Worm (Caenorhabditis elegans) whole organism, young adult: ENCODE measurements around the gene cks-1.

Experiments
- B0035.1 ChIP-seq: sonication (generic microtip); optimal IDR thresholded peaks from 2 replicates; lab custom pipeline; 2016; ENCODE audit warnings: missing genetic modification characterization, mild to moderate bottlenecking, missing compliant biosample characterization, missing genotype, missing genetic modification reagents
- B0336.3 ChIP-seq: fragments of 200-800 bp; sonication (Bioruptor generic); IDR thresholded peaks from 2 replicates; pipeline ENCODE4 v1.3.6; 2022; ENCODE audit warnings: missing genetic modification characterization, missing compliant biosample characterization
- C06A6.2 ChIP-seq: fragments of 200-800 bp; sonication (Bioruptor generic); conservative IDR thresholded peaks from 2 replicates; pipeline ENCODE4 v1.3.6; 2022; ENCODE audit warnings: missing genetic modification characterization, missing compliant biosample characterization
- C17E4.6 ChIP-seq: fragments of 200-800 bp; sonication (Bioruptor generic); IDR thresholded peaks from 2 replicates; pipeline ENCODE4 v1.3.6; 2022; ENCODE audit warnings: missing genetic modification reagents, missing genetic modification characterization, missing compliant biosample characterization
- D2030.7 ChIP-seq: fragments of 200-800 bp; sonication (Bioruptor generic); IDR thresholded peaks from 2 replicates; pipeline ENCODE4 v1.3.6; 2022; ENCODE audit warnings: missing genetic modification reagents, missing genetic modification characterization, missing compliant biosample characterization
- F49E8.2 ChIP-seq: sonication (generic microtip); optimal IDR thresholded peaks from 3 replicates; lab custom pipeline; 2017; ENCODE audit warnings: missing genetic modification characterization, mild to moderate bottlenecking, missing compliant biosample characterization, antibody characterized with exemption, moderate library complexity; ENCODE audit not compliant: insufficient read depth
- F55B11.4 ChIP-seq: sonication (generic microtip); optimal IDR thresholded peaks from 2 replicates; lab custom pipeline; 2016; ENCODE audit warnings: missing compliant biosample characterization, missing genetic modification characterization, borderline replicate concordance; ENCODE audit not compliant: insufficient read depth
- Y53G8AR.9 ChIP-seq: fragments of 200-800 bp; sonication (Bioruptor generic); conservative IDR thresholded peaks from 2 replicates; pipeline ENCODE4 v1.3.6; 2022; ENCODE audit warnings: missing genetic modification reagents, missing genetic modification characterization, missing compliant biosample characterization
- Y79H2A.3 ChIP-seq: fragments of 200-800 bp; sonication (Bioruptor generic); conservative IDR thresholded peaks from 2 replicates; pipeline ENCODE4 v1.3.6; 2022; ENCODE audit warnings: missing genetic modification reagents, missing genetic modification characterization, missing compliant biosample characterization
- Y95B8A.8 ChIP-seq: fragments of 200-800 bp; sonication (Bioruptor generic); IDR thresholded peaks from 2 replicates; pipeline ENCODE4 v1.3.6; 2022; ENCODE audit warnings: missing genetic modification reagents, missing genetic modification characterization, missing compliant biosample characterization
- akir-1 ChIP-seq: fragments of 200-800 bp; sonication (Bioruptor generic); optimal IDR thresholded peaks from 2 replicates; lab custom pipeline; 2018; ENCODE audit warnings: mild to moderate bottlenecking, missing genetic modification characterization, moderate library complexity, missing compliant biosample characterization
- aptf-2 ChIP-seq: fragments of 200-800 bp; sonication (Bioruptor generic); conservative IDR thresholded peaks from 2 replicates; pipeline ENCODE4 v1.3.6; 2022; ENCODE audit warnings: missing genetic modification reagents, missing genetic modification characterization, missing compliant biosample characterization
- atf-7 ChIP-seq: sonication (generic microtip); optimal IDR thresholded peaks from 2 replicates; lab custom pipeline; 2017; ENCODE audit warnings: mild to moderate bottlenecking, missing genetic modification characterization, missing compliant biosample characterization
- attf-5 ChIP-seq: fragments of 200-800 bp; sonication (Bioruptor generic); optimal IDR thresholded peaks from 2 replicates; lab custom pipeline; 2018; ENCODE audit warnings: mild to moderate bottlenecking, missing genetic modification characterization, missing compliant biosample characterization
- ccch-3 ChIP-seq: fragments of 200-800 bp; sonication (Bioruptor generic); optimal IDR thresholded peaks from 2 replicates; lab custom pipeline; 2018; ENCODE audit warnings: mild to moderate bottlenecking, missing genetic modification characterization, missing compliant biosample characterization
- cebp-1 ChIP-seq, 2 experiments: fragments of 200-800 bp in 1 of 2; sonication (Bioruptor generic) in 1 of 2; sonication (generic microtip) in 1 of 2; IDR thresholded peaks in 1 of 2; optimal IDR thresholded peaks in 1 of 2; 2 replicates each; pipeline versions ENCODE4 v1.3.6 to Lab custom; 2017 to 2022; ENCODE audit warnings: missing compliant biosample characterization in 2 of 2, missing genetic modification characterization in 2 of 2, mild to moderate bottlenecking in 1 of 2, missing genetic modification reagents in 1 of 2, moderate library complexity in 1 of 2
- ceh-100 ChIP-seq: fragments of 200-800 bp; sonication (Bioruptor generic); IDR thresholded peaks from 2 replicates; pipeline ENCODE4 v1.3.6; 2022; ENCODE audit warnings: missing genetic modification reagents, missing genetic modification characterization, missing compliant biosample characterization
- ceh-40 ChIP-seq: fragments of 200-800 bp; sonication (Bioruptor generic); IDR thresholded peaks from 2 replicates; pipeline ENCODE4 v1.3.6; 2022; ENCODE audit warnings: missing genetic modification characterization, missing compliant biosample characterization
- ceh-91 ChIP-seq: fragments of 200-800 bp; sonication (Bioruptor generic); IDR thresholded peaks from 2 replicates; pipeline ENCODE4 v1.3.6; 2022; ENCODE audit warnings: missing genetic modification reagents, missing genetic modification characterization, missing compliant biosample characterization
- chd-7 ChIP-seq: sonication (generic microtip); optimal IDR thresholded peaks from 2 replicates; lab custom pipeline; 2016; ENCODE audit warnings: mild to moderate bottlenecking, missing genetic modification characterization, moderate library complexity, missing compliant biosample characterization
- dox-1 ChIP-seq: fragments of 200-800 bp; sonication (Bioruptor generic); IDR thresholded peaks from 2 replicates; pipeline ENCODE4 v1.3.6; 2022; ENCODE audit warnings: missing genetic modification reagents, missing genetic modification characterization, missing compliant biosample characterization
- dpff-1 ChIP-seq: sonication (generic microtip); optimal IDR thresholded peaks from 2 replicates; lab custom pipeline; 2017; ENCODE audit warnings: mild to moderate bottlenecking, missing genetic modification characterization, missing compliant biosample characterization
- efl-1 ChIP-seq: fragments of 150-350 bp; optimal IDR thresholded peaks from 2 replicates; lab custom pipeline; 2014; ENCODE audit warnings: missing biosample characterization, missing genetic modification reagents, missing genetic modification characterization
- ets-4 ChIP-seq: fragments of 200-800 bp; sonication (Bioruptor generic); optimal IDR thresholded peaks from 2 replicates; lab custom pipeline; 2018; ENCODE audit warnings: mild to moderate bottlenecking, missing genetic modification characterization, missing compliant biosample characterization
- fkh-3 ChIP-seq: sonication (generic microtip); optimal IDR thresholded peaks from 2 replicates; lab custom pipeline; 2016; ENCODE audit warnings: mild to moderate bottlenecking, missing genetic modification characterization, missing compliant biosample characterization
- him-1 ChIP-seq: sonication (generic microtip); optimal IDR thresholded peaks from 2 replicates; lab custom pipeline; 2016; ENCODE audit warnings: missing genotype, missing genetic modification reagents, missing genetic modification characterization, missing compliant biosample characterization
- hlh-26 ChIP-seq: fragments of 200-800 bp; sonication (Bioruptor generic); conservative IDR thresholded peaks from 2 replicates; pipeline ENCODE4 v1.3.6; 2022; ENCODE audit warnings: missing genetic modification reagents, missing genetic modification characterization, missing compliant biosample characterization
- hrde-1 ChIP-seq: sonication (generic microtip); optimal IDR thresholded peaks from 2 replicates; lab custom pipeline; 2016; ENCODE audit warnings: missing genetic modification characterization, mild to moderate bottlenecking, missing compliant biosample characterization, moderate library complexity, missing genotype, missing genetic modification reagents, borderline replicate concordance
- hsf-1 ChIP-seq: fragments of 200-800 bp; sonication (Bioruptor generic); IDR thresholded peaks from 2 replicates; pipeline ENCODE4 v1.3.6; 2022; ENCODE audit warnings: missing genetic modification reagents, missing genetic modification characterization, missing compliant biosample characterization
- let-607 ChIP-seq, 2 experiments: fragments of 200-800 bp in 1 of 2; sonication (Bioruptor generic) in 1 of 2; sonication (generic microtip) in 1 of 2; optimal IDR thresholded peaks; 2 replicates each; lab custom pipeline; 2016 to 2018; ENCODE audit warnings: mild to moderate bottlenecking in 2 of 2, missing compliant biosample characterization in 2 of 2, missing genetic modification characterization in 2 of 2, moderate library complexity in 2 of 2, missing genotype in 1 of 2
- lin-35 ChIP-seq, 3 experiments: fragments of 150-350 bp in 2 of 3; sonication (generic microtip) in 1 of 3; optimal IDR thresholded peaks; 2 replicates each; lab custom pipeline; 2014 to 2018; ENCODE audit warnings: missing biosample characterization in 3 of 3, missing genetic modification characterization in 3 of 3, missing genetic modification reagents in 3 of 3
- lsl-1 ChIP-seq: fragments of 200-800 bp; sonication (Bioruptor generic); optimal IDR thresholded peaks from 2 replicates; lab custom pipeline; 2018; ENCODE audit warnings: mild to moderate bottlenecking, missing genetic modification characterization, moderate library complexity, missing compliant biosample characterization
- madf-10 ChIP-seq: sonication (generic microtip); optimal IDR thresholded peaks from 2 replicates; lab custom pipeline; 2016; ENCODE audit warnings: mild to moderate bottlenecking, missing genetic modification characterization, missing compliant biosample characterization
- mel-28 ChIP-seq: sonication (generic microtip); optimal IDR thresholded peaks from 2 replicates; lab custom pipeline; 2016; ENCODE audit warnings: borderline replicate concordance, mild to moderate bottlenecking, missing genetic modification characterization, missing compliant biosample characterization
- nhr-27 ChIP-seq: fragments of 200-800 bp; sonication (Bioruptor generic); optimal IDR thresholded peaks from 2 replicates; lab custom pipeline; 2018; ENCODE audit warnings: mild to moderate bottlenecking, missing genetic modification characterization, moderate library complexity, missing compliant biosample characterization
- nhr-80 ChIP-seq: sonication (generic microtip); optimal IDR thresholded peaks from 2 replicates; lab custom pipeline; 2016; ENCODE audit warnings: missing genetic modification characterization, missing compliant biosample characterization
- nhr-90 ChIP-seq: sonication (generic microtip); optimal IDR thresholded peaks from 2 replicates; lab custom pipeline; 2016; ENCODE audit warnings: missing genotype, mild to moderate bottlenecking, missing genetic modification characterization, missing compliant biosample characterization
- pbrm-1 ChIP-seq: fragments of 200-800 bp; sonication (Bioruptor generic); IDR thresholded peaks from 2 replicates; pipeline ENCODE4 v1.3.6; 2022; ENCODE audit warnings: missing genetic modification reagents, missing genetic modification characterization, missing compliant biosample characterization
- repo-1 ChIP-seq: sonication (generic microtip); optimal IDR thresholded peaks from 2 replicates; lab custom pipeline; 2017; ENCODE audit warnings: mild to moderate bottlenecking, missing genetic modification characterization, missing compliant biosample characterization
- sptf-2 ChIP-seq: fragments of 200-800 bp; sonication (Bioruptor generic); optimal IDR thresholded peaks from 2 replicates; lab custom pipeline; 2018; ENCODE audit warnings: mild to moderate bottlenecking, missing genetic modification characterization, missing compliant biosample characterization
- tbp1 ChIP-seq: fragments of 200-800 bp; sonication (Bioruptor generic); optimal IDR thresholded peaks from 2 replicates; lab custom pipeline; 2018; ENCODE audit warnings: mild to moderate bottlenecking, missing genetic modification characterization, missing compliant biosample characterization
- tbx-9 ChIP-seq: sonication (generic microtip); optimal IDR thresholded peaks from 2 replicates; lab custom pipeline; 2016; ENCODE audit warnings: borderline replicate concordance, missing genetic modification characterization, inconsistent platforms, missing compliant biosample characterization
- unc-62 ChIP-seq: fragments of 150-350 bp; optimal IDR thresholded peaks from 2 replicates; lab custom pipeline; 2014; ENCODE audit warnings: missing biosample characterization, missing genetic modification reagents, missing genetic modification characterization

cks-1 gene

DNA sequence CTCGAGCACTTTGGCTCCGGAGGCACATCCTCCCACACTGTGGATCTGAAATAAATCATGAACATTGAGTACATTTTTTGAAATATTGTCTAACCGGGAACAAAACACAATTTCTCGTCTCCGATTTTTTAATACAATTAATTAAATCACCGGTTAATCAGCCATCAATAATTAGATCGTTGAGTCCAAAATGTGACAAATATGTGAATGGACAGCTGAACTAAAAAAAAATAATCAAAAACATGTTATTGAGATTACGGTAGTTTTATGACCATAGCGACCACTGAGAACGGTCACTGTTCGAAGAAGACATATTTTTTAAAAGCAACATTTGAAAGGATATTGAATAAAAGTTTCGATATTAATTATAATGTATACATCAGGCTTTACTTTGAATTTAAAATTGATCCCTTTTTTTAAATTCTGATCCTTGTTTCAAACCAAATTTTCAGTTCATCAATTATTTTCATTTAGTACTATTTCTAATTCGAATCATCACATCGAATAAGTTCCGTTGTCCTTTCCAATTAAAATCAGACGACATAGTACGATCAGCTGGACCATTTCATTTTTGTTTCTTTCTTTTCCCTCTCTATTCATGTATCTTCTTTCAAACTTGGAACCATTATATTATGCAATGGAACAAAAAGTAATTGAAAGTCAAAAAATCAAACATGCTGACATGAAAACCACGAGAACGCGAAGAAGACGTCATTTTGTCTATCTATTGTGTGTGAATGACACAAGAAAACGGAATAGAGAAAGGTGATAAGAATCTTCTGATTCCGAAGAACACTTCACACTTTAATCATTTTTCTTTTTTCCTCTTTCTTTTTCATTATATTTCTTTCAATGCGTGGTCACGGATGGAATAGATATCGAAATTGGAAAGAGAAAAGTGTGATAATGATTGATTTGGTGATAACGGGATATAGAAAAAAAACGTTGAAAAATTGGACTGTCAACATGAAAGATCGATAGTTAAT lies 16.6 kb downstream of the cks-1 start (continued):
- TF ChIP-seq tbx-9 (tag; lab: Kevin White, UChicago) (no peak), hsf-1 (GFP tag; lab: Robert Waterston, UW) (no peak), C17E4.6 (no peak), C06A6.2 (GFP tag; lab: Robert Waterston, UW) (peak; percentile 27; the same call in 1 of the 2 replicates), mel-28 (tag; lab: Kevin White, UChicago) (no peak), sptf-2 (no peak), nhr-80 (tag; lab: Kevin White, UChicago) (peak; percentile 94), unc-62 (GFP tag; lab: Kevin White, UChicago) (peak; percentile 93), B0336.3 (GFP tag; lab: Robert Waterston, UW) (peak; percentile 37; the same call in 1 of the 2 replicates), tbp1 (GFP tag; lab: Kevin White, UChicago) (peak; percentile 40), dpff-1 (tag; lab: Kevin White, UChicago) (no peak), ceh-100 (GFP tag; lab: Robert Waterston, UW) (no peak), lsl-1 (GFP tag; lab: Kevin White, UChicago) (no peak), ceh-91 (GFP tag; lab: Robert Waterston, UW) (no peak), Y53G8AR.9 (no peak), atf-7 (tag; lab: Kevin White, UChicago) (peak; percentile 96), dox-1 (GFP tag; lab: Robert Waterston, UW) (peak; percentile 66), F49E8.2 (tag; lab: Kevin White, UChicago) (no peak), ets-4 (GFP tag; lab: Kevin White, UChicago) (peak; percentile 72), cebp-1 (GFP tag; IDR thresholded peaks at IDR 0.05; lab: Robert Waterston, UW) (no peak), cebp-1 (tag; optimal IDR thresholded peaks at IDR 0.05; lab: Kevin White, UChicago) (peak; percentile 62), Y79H2A.3 (GFP tag; lab: Robert Waterston, UW) (no peak), aptf-2 (GFP tag; lab: Robert Waterston, UW) (no peak), F55B11.4 (no peak), Y95B8A.8 (GFP tag; lab: Robert Waterston, UW) (0 out of 2 replicates have a peak, but pooled peaks have one; percentile 20), hrde-1 (tag; lab: Kevin White, UChicago) (no peak), ceh-40 (GFP tag; lab: Robert Waterston, UW) (no peak), fkh-3 (no peak), hlh-26 (GFP tag; lab: Robert Waterston, UW) (no peak), nhr-27 (tag; lab: Kevin White, UChicago) (no peak), ccch-3 (GFP tag; lab: Kevin White, UChicago) (no peak), pbrm-1 (no peak), him-1 (tag; lab: Kevin White, UChicago) (no peak), akir-1 (no peak), chd-7 (tag; lab: Kevin White, UChicago) (peak; percentile 70), attf-5 (peak; percentile 20), let-607 (tag; optimal IDR thresholded peaks at IDR 0.05; lab: Kevin White, UChicago) (peak; percentile 3 to 81), efl-1 (no peak), repo-1 (no peak), madf-10 (tag; lab: Kevin White, UChicago) (peak; percentile 73), B0035.1 (tag; lab: Kevin White, UChicago) (no peak), D2030.7 (GFP tag; lab: Robert Waterston, UW) (no peak), nhr-90 (peak; percentile 4), lin-35 (GFP tag; optimal IDR thresholded peaks at IDR 0.05; lab: Kevin White, UChicago) (peak in 1 of 3 experiments; percentile 17)
